6 worm cellular contexts compared by ENCODE assay signal in genomic region chrIV:8529039-8529438, ce11.
TF ChIP-seq lines count a peak whose summit lies in the region.

No protein-coding gene starts in this region.

TF ChIP-seq in whole organism, L1 larva, 84 proteins besides CTCF, POLR2A, EP300 and RAD21 (continues in another document):
- TF ChIP-seq fos-1 (tag; optimal IDR thresholded peaks at IDR 0.05; lab: Kevin White, UChicago) = no peak
- peak; percentile 3 for TF ChIP-seq aha-1 (tag; optimal IDR thresholded peaks at IDR 0.05; lab: Kevin White, UChicago)
- peak in 1 of 2 experiments; percentile 76 for TF ChIP-seq mdl-1 (tag; optimal IDR thresholded peaks at IDR 0.05; lab: Kevin White, UChicago)
- TF ChIP-seq hlh-4 (tag; optimal IDR thresholded peaks at IDR 0.05; lab: Kevin White, UChicago) = no peak
- no peak for TF ChIP-seq rnt-1 (tag; optimal IDR thresholded peaks at IDR 0.05; lab: Kevin White, UChicago)
- TF ChIP-seq nhr-12 (tag; optimal IDR thresholded peaks at IDR 0.05; lab: Kevin White, UChicago) = no peak
- TF ChIP-seq mep-1 (tag; optimal IDR thresholded peaks at IDR 0.05; lab: Kevin White, UChicago) = peak; percentile 77
- TF ChIP-seq nhr-85 (tag; lab: Kevin White, UChicago) = peak; percentile 99
- peak; percentile 69 for TF ChIP-seq nhr-47 (tag; optimal IDR thresholded peaks at IDR 0.05; lab: Kevin White, UChicago)
- TF ChIP-seq lin-14 (GFP tag; optimal IDR thresholded peaks at IDR 0.05; lab: Kevin White, UChicago) = peak; percentile 82
- TF ChIP-seq lin-15B (tag; optimal IDR thresholded peaks at IDR 0.05; lab: Kevin White, UChicago) = no peak
- no peak for TF ChIP-seq nhr-237 (tag; optimal IDR thresholded peaks at IDR 0.05; lab: Kevin White, UChicago)
- TF ChIP-seq unc-98 (GFP tag; IDR thresholded peaks at IDR 0.05; lab: Robert Waterston, UW) = no peak
- TF ChIP-seq nhr-19 (GFP tag; conservative IDR thresholded peaks at IDR 0.05; lab: Robert Waterston, UW) = peak; percentile 84
- TF ChIP-seq skn-1 (tag; optimal IDR thresholded peaks at IDR 0.05; lab: Kevin White, UChicago) = no peak
- TF ChIP-seq ceh-8 (GFP tag; optimal IDR thresholded peaks at IDR 0.05; lab: Kevin White, UChicago) = no peak

TF ChIP-seq in whole organism, L2 larva, 48 proteins besides CTCF, POLR2A, EP300 and RAD21 (continues in another document):
- TF ChIP-seq ZK546.5 (tag; optimal IDR thresholded peaks at IDR 0.05; lab: Kevin White, UChicago) (no peak), crh-2 (tag; optimal IDR thresholded peaks at IDR 0.05; lab: Kevin White, UChicago) (peak; percentile 71), mbf-1 (tag; optimal IDR thresholded peaks at IDR 0.05; lab: Kevin White, UChicago) (no peak), mdl-1 (tag; optimal IDR thresholded peaks at IDR 0.05; lab: Kevin White, UChicago) (peak in 1 of 2 experiments; percentile 31), elt-1 (tag; optimal IDR thresholded peaks at IDR 0.05; lab: Kevin White, UChicago) (no peak), lin-11 (tag; optimal IDR thresholded peaks at IDR 0.05; lab: Kevin White, UChicago) (no peak), ztf-1 (GFP tag; conservative IDR thresholded peaks at IDR 0.05; lab: Robert Waterston, UW) (no peak), nhr-77 (tag; optimal IDR thresholded peaks at IDR 0.05; lab: Kevin White, UChicago) (no peak), ceh-16 (tag; optimal IDR thresholded peaks at IDR 0.05; lab: Kevin White, UChicago) (no peak), skn-1 (tag; optimal IDR thresholded peaks at IDR 0.05; lab: Kevin White, UChicago) (no peak), R02D3.7 (tag; optimal IDR thresholded peaks at IDR 0.05; lab: Kevin White, UChicago) (no peak), ama-1 (optimal IDR thresholded peaks at IDR 0.05; lab: Kevin White, UChicago) (peak; percentile 44), F13H6.1 (tag; optimal IDR thresholded peaks at IDR 0.05; lab: Kevin White, UChicago) (peak; percentile 41), nhr-129 (tag; optimal IDR thresholded peaks at IDR 0.05; lab: Kevin White, UChicago) (peak; percentile 72), unc-39 (tag; optimal IDR thresholded peaks at IDR 0.05; lab: Kevin White, UChicago) (no peak)

TF ChIP-seq in whole organism, L3 larva, 47 proteins besides CTCF, POLR2A, EP300 and RAD21 (continues in another document):
- no peak for TF ChIP-seq ceh-16 (tag; optimal IDR thresholded peaks at IDR 0.05; lab: Kevin White, UChicago)
- no peak for TF ChIP-seq nhr-28 (tag; optimal IDR thresholded peaks at IDR 0.05; lab: Kevin White, UChicago)
- no peak for TF ChIP-seq fkh-10 (GFP tag; optimal IDR thresholded peaks at IDR 0.05; lab: Kevin White, UChicago)
- TF ChIP-seq daf-12 (tag; optimal IDR thresholded peaks at IDR 0.05; lab: Kevin White, UChicago) = peak; percentile 18
- TF ChIP-seq ztf-4 (tag; optimal IDR thresholded peaks at IDR 0.05; lab: Kevin White, UChicago) = no peak
- TF ChIP-seq ceh-82 (tag; optimal IDR thresholded peaks at IDR 0.05; lab: Kevin White, UChicago) = no peak
- TF ChIP-seq elt-3 (tag; optimal IDR thresholded peaks at IDR 0.05; lab: Kevin White, UChicago) = peak in 1 of 3 experiments; percentile 22
- TF ChIP-seq nhr-25 (tag; optimal IDR thresholded peaks at IDR 0.05; lab: Kevin White, UChicago) = peak; percentile 92
- TF ChIP-seq elt-1 (tag; optimal IDR thresholded peaks at IDR 0.05; lab: Kevin White, UChicago) = no peak
- no peak for TF ChIP-seq fkh-2 (tag; optimal IDR thresholded peaks at IDR 0.05; lab: Kevin White, UChicago)
- peak; percentile 36 for TF ChIP-seq ama-1 (optimal IDR thresholded peaks at IDR 0.05; lab: Kevin White, UChicago)
- no peak for TF ChIP-seq snpc-4 (tag; optimal IDR thresholded peaks at IDR 0.05; lab: Kevin White, UChicago)
- TF ChIP-seq tbx-2 (tag; optimal IDR thresholded peaks at IDR 0.05; lab: Kevin White, UChicago) = peak; percentile 41
- TF ChIP-seq sea-2 (GFP tag; optimal IDR thresholded peaks at IDR 0.05; lab: Kevin White, UChicago) = no peak
- TF ChIP-seq mdl-1 (tag; optimal IDR thresholded peaks at IDR 0.05; lab: Kevin White, UChicago) = peak; percentile 35
- TF ChIP-seq pqm-1 (tag; optimal IDR thresholded peaks at IDR 0.05; lab: Kevin White, UChicago) = no peak
- no peak for TF ChIP-seq nhr-76 (tag; optimal IDR thresholded peaks at IDR 0.05; lab: Kevin White, UChicago)

TF ChIP-seq in whole organism, L4 larva, 104 proteins besides CTCF, POLR2A, EP300 and RAD21 (continues in another document):
- no peak for TF ChIP-seq F26F4.8 (GFP tag; conservative IDR thresholded peaks at IDR 0.05; lab: Robert Waterston, UW)
- peak; percentile 28 to 67 for TF ChIP-seq hif-1 (tag; optimal IDR thresholded peaks at IDR 0.05; lab: Kevin White, UChicago)
- no peak for TF ChIP-seq egl-27 (tag; optimal IDR thresholded peaks at IDR 0.05; lab: Kevin White, UChicago)
- TF ChIP-seq mxl-3 (GFP tag; optimal IDR thresholded peaks at IDR 0.05; lab: Kevin White, UChicago) = peak; percentile 43
- peak; percentile 33 for TF ChIP-seq mes-2 (tag; optimal IDR thresholded peaks at IDR 0.05; lab: Kevin White, UChicago; ENCODE audit: poor library complexity, severe bottlenecking)
- peak; percentile 74 for TF ChIP-seq hlh-11 (tag; optimal IDR thresholded peaks at IDR 0.05; lab: Kevin White, UChicago)
- TF ChIP-seq Y48G9A.11 (GFP tag; IDR thresholded peaks at IDR 0.05; lab: Robert Waterston, UW) = no peak
- TF ChIP-seq Y105C5A.15 (GFP tag; IDR thresholded peaks at IDR 0.05; lab: Robert Waterston, UW) = no peak
- peak; percentile 43 for TF ChIP-seq mep-1 (tag; optimal IDR thresholded peaks at IDR 0.05; lab: Kevin White, UChicago)
- no peak for TF ChIP-seq ztf-11 (tag; optimal IDR thresholded peaks at IDR 0.05; lab: Kevin White, UChicago)
- TF ChIP-seq nhr-25 (tag; optimal IDR thresholded peaks at IDR 0.05; lab: Kevin White, UChicago; ENCODE audit: borderline replicate concordance, insufficient read depth) = peak; percentile 18
- TF ChIP-seq nhr-48 (tag; optimal IDR thresholded peaks at IDR 0.05; lab: Kevin White, UChicago) = peak; percentile 83
- TF ChIP-seq rbr-2 (tag; optimal IDR thresholded peaks at IDR 0.05; lab: Kevin White, UChicago) = peak; percentile 6
- TF ChIP-seq aha-1 (tag; lab: Kevin White, UChicago) = peak; percentile 94
- peak; percentile 20; the same call in 1 of the 2 replicates for TF ChIP-seq ceh-20 (GFP tag; IDR thresholded peaks at IDR 0.05; lab: Robert Waterston, UW)
- TF ChIP-seq dmd-6 (GFP tag; IDR thresholded peaks at IDR 0.05; lab: Robert Waterston, UW) = peak; percentile 69

TF ChIP-seq in whole organism, late embryonic, 69 proteins besides CTCF, POLR2A, EP300 and RAD21:
- TF ChIP-seq C38D4.7 (GFP tag; optimal IDR thresholded peaks at IDR 0.05; lab: Kevin White, UChicago) = no peak
- TF ChIP-seq hlh-30 (tag; optimal IDR thresholded peaks at IDR 0.05; lab: Kevin White, UChicago; ENCODE audit: insufficient read depth) = peak; percentile 58
- no peak for TF ChIP-seq pat-9 (tag; optimal IDR thresholded peaks at IDR 0.05; lab: Kevin White, UChicago)

TF ChIP-seq in whole organism, young adult, 124 proteins besides CTCF, POLR2A, EP300 and RAD21:
- TF ChIP-seq unc-130 (GFP tag; optimal IDR thresholded peaks at IDR 0.05; lab: Kevin White, UChicago) (no peak), let-526 (GFP tag; IDR thresholded peaks at IDR 0.05; lab: Robert Waterston, UW) (0 out of 2 replicates have a peak, but pooled peaks have one; percentile 33), nhr-27 (tag; optimal IDR thresholded peaks at IDR 0.05; lab: Kevin White, UChicago) (no peak), somi-1 (GFP tag; optimal IDR thresholded peaks at IDR 0.05; lab: Kevin White, UChicago) (peak; percentile 89), Y53F4B.3 (GFP tag; IDR thresholded peaks at IDR 0.05; lab: Robert Waterston, UW) (no peak), F49E8.2 (tag; optimal IDR thresholded peaks at IDR 0.05; lab: Kevin White, UChicago; ENCODE audit: insufficient read depth) (no peak), ceh-100 (GFP tag; IDR thresholded peaks at IDR 0.05; lab: Robert Waterston, UW) (no peak), F57C9.4 (tag; optimal IDR thresholded peaks at IDR 0.05; lab: Kevin White, UChicago) (no peak), let-607 (tag; optimal IDR thresholded peaks at IDR 0.05; lab: Kevin White, UChicago) (no peak), rec-8 (tag; optimal IDR thresholded peaks at IDR 0.05; lab: Kevin White, UChicago) (no peak), hmg-20 (GFP tag; IDR thresholded peaks at IDR 0.05; lab: Robert Waterston, UW) (no peak), mes-4 (tag; optimal IDR thresholded peaks at IDR 0.05; lab: Kevin White, UChicago) (no peak), ztf-22 (GFP tag; optimal IDR thresholded peaks at IDR 0.05; lab: Kevin White, UChicago) (no peak), B0336.3 (GFP tag; IDR thresholded peaks at IDR 0.05; lab: Robert Waterston, UW) (no peak), ceh-91 (GFP tag; IDR thresholded peaks at IDR 0.05; lab: Robert Waterston, UW) (no peak), mcd-1 (GFP tag; IDR thresholded peaks at IDR 0.05; lab: Robert Waterston, UW) (peak; percentile 29; the same call in 1 of the 2 replicates), madf-8 (GFP tag; conservative IDR thresholded peaks at IDR 0.05; lab: Robert Waterston, UW) (no peak), ama-1 (optimal IDR thresholded peaks at IDR 0.05; lab: Kevin White, UChicago) (no peak), ama-1 (GFP tag; optimal IDR thresholded peaks at IDR 0.05; lab: Kevin White, UChicago) (no peak), T07F8.4 (tag; optimal IDR thresholded peaks at IDR 0.05; lab: Kevin White, UChicago) (no peak), tbp1 (GFP tag; optimal IDR thresholded peaks at IDR 0.05; lab: Kevin White, UChicago) (peak; percentile 4), egl-18 (GFP tag; IDR thresholded peaks at IDR 0.05; lab: Robert Waterston, UW) (no peak), ets-4 (GFP tag; optimal IDR thresholded peaks at IDR 0.05; lab: Kevin White, UChicago) (no peak), sdz-38 (tag; optimal IDR thresholded peaks at IDR 0.05; lab: Kevin White, UChicago) (no peak), aptf-2 (GFP tag; conservative IDR thresholded peaks at IDR 0.05; lab: Robert Waterston, UW) (no peak), Y95B8A.8 (GFP tag; IDR thresholded peaks at IDR 0.05; lab: Robert Waterston, UW) (no peak), hrde-1 (tag; optimal IDR thresholded peaks at IDR 0.05; lab: Kevin White, UChicago; ENCODE audit: borderline replicate concordance) (no peak), ztf-28 (GFP tag; IDR thresholded peaks at IDR 0.05; lab: Robert Waterston, UW) (no peak), lin-40 (tag; optimal IDR thresholded peaks at IDR 0.05; lab: Kevin White, UChicago) (peak; percentile 29), sptf-2 (GFP tag; optimal IDR thresholded peaks at IDR 0.05; lab: Kevin White, UChicago) (no peak), ztf-26 (tag; optimal IDR thresholded peaks at IDR 0.05; lab: Kevin White, UChicago) (peak; percentile 44), zim-3 (tag; optimal IDR thresholded peaks at IDR 0.05; lab: Kevin White, UChicago) (no peak), C06A6.2 (GFP tag; conservative IDR thresholded peaks at IDR 0.05; lab: Robert Waterston, UW) (peak; percentile 16; the same call in 1 of the 2 replicates), lsy-27 (tag; optimal IDR thresholded peaks at IDR 0.05; lab: Kevin White, UChicago; ENCODE audit: borderline replicate concordance, insufficient read depth) (no peak), sea-2 (GFP tag; IDR thresholded peaks at IDR 0.05; lab: Robert Waterston, UW) (no peak)
